Worm (Caenorhabditis elegans): Measurements from ENCODE around the gene clec-178.

ce11 chrIV:5703443-5703842 is 49.7 kb downstream of the clec-178 start, which contains the start of the genes C55C3.73 and perm-5:
- no peak for TF ChIP-seq nhr-237 (tag; optimal IDR thresholded peaks at IDR 0.05)
- TF ChIP-seq nhr-129 (tag; optimal IDR thresholded peaks at IDR 0.05) = no peak
- no peak for TF ChIP-seq nhr-11 (tag; optimal IDR thresholded peaks at IDR 0.05)
- no peak for TF ChIP-seq elt-1 (tag; optimal IDR thresholded peaks at IDR 0.05)
